Worm (Caenorhabditis elegans) whole organism, L3 larva: ENCODE results near the gene psa-3.

ENCODE experiments used
- ceh-9 ChIP-seq: sonication (generic microtip); optimal IDR thresholded peaks from 2 replicates; lab custom pipeline; 2018; ENCODE audit warnings: missing biosample characterization, missing genetic modification characterization
- daf-12 ChIP-seq: fragments of 150-350 bp; optimal IDR thresholded peaks from 2 replicates; lab custom pipeline; 2014; ENCODE audit warnings: missing biosample characterization, missing genetic modification reagents, missing genetic modification characterization
- elt-2 ChIP-seq: sonication (generic microtip); optimal IDR thresholded peaks from 2 replicates; lab custom pipeline; 2016; ENCODE audit warnings: missing genetic modification reagents, mild to moderate bottlenecking, missing genetic modification characterization, missing compliant biosample characterization
- fos-1 ChIP-seq: fragments of 150-350 bp; optimal IDR thresholded peaks from 2 replicates; lab custom pipeline; 2014; ENCODE audit warnings: missing biosample characterization, missing genetic modification characterization
- nhr-28 ChIP-seq: fragments of 150-350 bp; optimal IDR thresholded peaks from 2 replicates; lab custom pipeline; 2014; ENCODE audit warnings: missing biosample characterization, missing genetic modification characterization
- nhr-76 ChIP-seq: fragments of 150-350 bp; sonication (generic microtip); optimal IDR thresholded peaks from 5 replicates; lab custom pipeline; 2014; ENCODE audit warnings: missing biosample characterization, missing genetic modification characterization
- unc-39 ChIP-seq: sonication (generic microtip); optimal IDR thresholded peaks from 4 replicates; lab custom pipeline; 2017; ENCODE audit warnings: missing biosample characterization, missing genetic modification characterization

DNA sequence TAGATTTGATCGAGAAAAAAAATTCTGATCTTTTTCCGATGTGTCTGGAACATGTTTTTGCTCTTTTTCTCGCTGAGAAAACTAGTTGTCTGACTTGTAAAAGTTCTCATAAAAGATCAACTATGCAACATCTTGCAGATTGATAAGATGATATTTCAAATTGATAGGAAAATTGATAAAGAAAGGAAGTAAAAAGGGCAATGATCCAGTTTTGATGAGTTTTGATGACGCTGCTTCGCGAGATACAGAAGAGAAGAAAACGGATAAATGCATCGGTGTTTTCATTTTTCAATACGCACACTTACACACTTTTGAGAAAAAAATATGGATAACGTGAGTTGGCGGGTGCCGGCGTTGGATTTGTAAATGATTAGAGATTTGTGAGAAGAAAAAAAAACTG, 32.4 kb upstream of the psa-3 start:
- TF ChIP-seq elt-2 (tag; lab: Kevin White, UChicago) = no peak
- no peak for TF ChIP-seq fos-1 (tag; lab: Kevin White, UChicago)
- TF ChIP-seq nhr-28 (tag; lab: Kevin White, UChicago) = no peak
- TF ChIP-seq ceh-9 (tag; lab: Kevin White, UChicago) = no peak
- no peak for TF ChIP-seq nhr-76
- no peak for TF ChIP-seq unc-39 (tag; lab: Kevin White, UChicago)
- no peak for TF ChIP-seq daf-12 (tag; lab: Kevin White, UChicago)
